Fruit fly (Drosophila melanogaster): ENCODE measurements around the gene CG14422.

DNA sequence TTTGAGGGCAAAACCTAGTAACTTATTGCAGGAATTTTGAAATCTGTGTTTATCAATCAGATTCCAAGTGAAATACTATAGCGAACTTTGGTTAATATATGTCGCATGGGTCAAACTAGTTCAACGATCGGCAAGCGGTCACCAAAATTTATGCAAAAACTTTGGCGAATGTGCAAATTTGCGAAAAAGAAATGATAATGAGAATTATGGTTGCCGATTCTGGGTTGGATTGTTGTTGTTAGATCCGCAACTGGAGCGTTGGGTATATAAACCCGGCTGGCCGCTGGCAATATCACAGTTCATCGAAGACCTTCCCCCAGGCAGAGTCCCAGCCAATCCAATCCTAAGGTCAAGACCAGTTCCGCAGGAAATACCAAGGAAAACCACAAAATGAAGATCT, at the start of gene CG14422:
- no peak for TF ChIP-seq CTCF (optimal IDR thresholded peaks at IDR 0.05)
- no peak for TF ChIP-seq CG8478 (optimal IDR thresholded peaks at IDR 0.05)

Data from S2 (cell line).